Worm (Caenorhabditis elegans): ENCODE data around the gene K09E9.3.
A peak's percentile ranks its signal among the peaks of the same experiment; 100 is the strongest.

The K09E9.3 gene

ce11 chrX:15569633-15570032 is 44.0 kb downstream of the K09E9.3 start:
- TF ChIP-seq hlh-26 (GFP tag; conservative IDR thresholded peaks at IDR 0.05) (no peak), let-607 (tag; optimal IDR thresholded peaks at IDR 0.05) (no peak), B0035.1 (tag; optimal IDR thresholded peaks at IDR 0.05) (no peak), nhr-179 (tag; optimal IDR thresholded peaks at IDR 0.05) (no peak), dpff-1 (tag; optimal IDR thresholded peaks at IDR 0.05) (no peak), dpl-1 (GFP tag; optimal IDR thresholded peaks at IDR 0.05) (no peak), mes-4 (tag; optimal IDR thresholded peaks at IDR 0.05) (no peak), bed-2 (GFP tag; IDR thresholded peaks at IDR 0.05) (no peak)

DNA sequence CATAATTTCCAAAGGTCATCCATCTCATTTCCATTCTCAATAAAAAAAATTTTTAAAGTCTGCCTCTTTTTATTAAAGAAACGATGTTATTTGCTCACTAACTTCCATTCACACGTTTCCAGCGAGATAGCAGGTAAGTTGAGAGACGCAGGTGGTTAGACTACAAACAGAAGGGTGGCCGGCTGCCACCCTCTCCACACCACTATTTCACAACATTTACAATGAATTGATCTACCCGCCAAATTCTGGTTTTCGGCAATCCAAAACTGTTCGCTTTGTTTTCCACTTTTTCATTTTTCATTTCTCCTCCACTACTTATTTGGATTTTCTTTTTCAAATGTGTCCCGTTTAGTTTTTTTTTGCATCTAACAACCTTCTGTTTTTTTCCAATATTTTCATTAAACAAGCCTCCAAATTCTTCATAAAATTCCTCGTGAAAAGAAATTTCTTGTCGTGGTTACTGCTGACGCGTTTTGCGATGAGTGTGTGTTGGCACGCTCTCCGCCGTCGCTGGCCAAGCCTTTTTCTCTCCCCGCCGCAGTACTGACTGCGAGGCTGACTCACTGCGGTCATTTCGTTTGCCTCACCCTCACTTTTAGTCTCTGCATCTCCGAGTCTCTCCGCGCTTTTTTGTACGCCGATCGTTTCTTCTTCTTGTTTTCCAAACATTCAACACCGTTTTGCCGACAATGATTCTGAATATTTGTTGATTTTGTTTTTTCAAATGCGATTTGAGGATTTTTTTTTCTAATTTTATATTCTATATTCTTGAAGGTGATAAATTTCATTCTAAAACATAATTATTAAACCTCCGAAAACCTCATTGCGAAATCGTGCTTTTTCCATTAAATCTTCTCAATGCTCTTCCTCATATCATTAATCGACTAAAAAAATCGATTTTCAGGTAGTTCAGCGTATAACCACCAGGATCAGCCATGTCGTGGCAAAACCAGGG is 45.3 kb downstream of the K09E9.3 start, which contains the start of gene dyn-1:
Gene dyn-1, plus strand, starts transcription at position 905 of the 955 bp plus-strand sequence.
- TF ChIP-seq rec-8 (tag; optimal IDR thresholded peaks at IDR 0.05), result no peak
- no peak for TF ChIP-seq snpc-1.1 (tag; optimal IDR thresholded peaks at IDR 0.05; ENCODE audit: insufficient read depth)
- no peak for TF ChIP-seq mes-4 (tag; optimal IDR thresholded peaks at IDR 0.05)
- TF ChIP-seq repo-1 (tag; optimal IDR thresholded peaks at IDR 0.05), result no peak
- TF ChIP-seq let-607 (tag; optimal IDR thresholded peaks at IDR 0.05), result peak; percentile 29 to 62
- peak; percentile 47 for TF ChIP-seq atf-7 (tag; optimal IDR thresholded peaks at IDR 0.05)
- no peak for TF ChIP-seq hsf-1 (GFP tag; IDR thresholded peaks at IDR 0.05)
- TF ChIP-seq F49E8.2 (tag; optimal IDR thresholded peaks at IDR 0.05; ENCODE audit: insufficient read depth), result no peak
- TF ChIP-seq ceh-79 (tag; optimal IDR thresholded peaks at IDR 0.05), result no peak
- no peak for TF ChIP-seq snpc-1.3 (tag; optimal IDR thresholded peaks at IDR 0.05; ENCODE audit: insufficient read depth)
- no peak for TF ChIP-seq unc-62 (GFP tag; optimal IDR thresholded peaks at IDR 0.05)
- no peak for TF ChIP-seq akir-1 (GFP tag; optimal IDR thresholded peaks at IDR 0.05)
- no peak for TF ChIP-seq sptf-2 (GFP tag; optimal IDR thresholded peaks at IDR 0.05)
- TF ChIP-seq Y67H2A.10 (GFP tag; conservative IDR thresholded peaks at IDR 0.05), result no peak
- no peak for TF ChIP-seq F57C9.4 (tag; optimal IDR thresholded peaks at IDR 0.05)
- no peak for TF ChIP-seq snpc-3.4 (tag; optimal IDR thresholded peaks at IDR 0.05)
- TF ChIP-seq ccch-3 (GFP tag; optimal IDR thresholded peaks at IDR 0.05), result no peak
- TF ChIP-seq ztf-3 (GFP tag; optimal IDR thresholded peaks at IDR 0.05), result peak; percentile 7
- TF ChIP-seq lsl-1 (GFP tag; optimal IDR thresholded peaks at IDR 0.05), result no peak
- TF ChIP-seq sdz-38 (tag; optimal IDR thresholded peaks at IDR 0.05), result no peak
- peak; percentile 49; the same call in 1 of the 2 replicates for TF ChIP-seq B0336.3 (GFP tag; IDR thresholded peaks at IDR 0.05)
- TF ChIP-seq ztf-25 (GFP tag; IDR thresholded peaks at IDR 0.05), result no peak
- TF ChIP-seq F10E7.11 (tag; optimal IDR thresholded peaks at IDR 0.05), result no peak
- no peak for TF ChIP-seq snpc-4 (GFP tag; optimal IDR thresholded peaks at IDR 0.05)
- TF ChIP-seq snpc-4 (tag; optimal IDR thresholded peaks at IDR 0.05), result peak in 3 of 4 experiments; percentile 39 to 46 (median 40)
- TF ChIP-seq nhr-90 (tag; optimal IDR thresholded peaks at IDR 0.05), result no peak
- TF ChIP-seq cebp-2 (GFP tag; IDR thresholded peaks at IDR 0.05), result no peak
- TF ChIP-seq ceh-91 (GFP tag; IDR thresholded peaks at IDR 0.05), result no peak
- no peak for TF ChIP-seq F57A8.1 (GFP tag; optimal IDR thresholded peaks at IDR 0.05)
- TF ChIP-seq aptf-2 (GFP tag; conservative IDR thresholded peaks at IDR 0.05), result no peak
- no peak for TF ChIP-seq C17E4.6 (GFP tag; IDR thresholded peaks at IDR 0.05)
- TF ChIP-seq egrh-3 (GFP tag; IDR thresholded peaks at IDR 0.05), result peak; percentile 39
- no peak for TF ChIP-seq egl-18 (GFP tag; IDR thresholded peaks at IDR 0.05)
- TF ChIP-seq mxl-1 (tag; optimal IDR thresholded peaks at IDR 0.05), result no peak
- no peak for TF ChIP-seq egl-44 (GFP tag; IDR thresholded peaks at IDR 0.05)
- no peak for TF ChIP-seq let-526 (GFP tag; IDR thresholded peaks at IDR 0.05)
- TF ChIP-seq ama-1 (optimal IDR thresholded peaks at IDR 0.05), result no peak
- peak in 1 of 2 experiments; percentile 2 for TF ChIP-seq ama-1 (GFP tag; optimal IDR thresholded peaks at IDR 0.05)
- no peak for TF ChIP-seq lir-1 (GFP tag; conservative IDR thresholded peaks at IDR 0.05)
